Worm (Caenorhabditis elegans) whole organism, young adult: ENCODE measurements around the gene F35H10.5.

Experiments used
- C17E4.6 ChIP-seq: fragments of 200-800 bp; sonication (Bioruptor generic); IDR thresholded peaks from 2 replicates; pipeline ENCODE4 v1.3.6; 2022; ENCODE audit warnings: missing genetic modification reagents, missing genetic modification characterization, missing compliant biosample characterization
- F33H1.4 ChIP-seq: fragments of 200-800 bp; sonication (Bioruptor generic); IDR thresholded peaks from 2 replicates; pipeline ENCODE4 v1.3.6; 2022; ENCODE audit warnings: missing genetic modification reagents, missing genetic modification characterization, missing compliant biosample characterization
- F37B4.10 ChIP-seq: fragments of 200-800 bp; sonication (Bioruptor generic); IDR thresholded peaks from 2 replicates; pipeline ENCODE4 v1.3.6; 2022; ENCODE audit warnings: missing genetic modification characterization, missing compliant biosample characterization
- F39B2.1 ChIP-seq: fragments of 200-800 bp; sonication (Bioruptor generic); IDR thresholded peaks from 2 replicates; pipeline ENCODE4 v1.3.6; 2022; ENCODE audit warnings: missing genetic modification reagents, missing genetic modification characterization, missing compliant biosample characterization
- F49E8.2 ChIP-seq: sonication (generic microtip); optimal IDR thresholded peaks from 3 replicates; lab custom pipeline; 2017; ENCODE audit warnings: missing genetic modification characterization, mild to moderate bottlenecking, missing compliant biosample characterization, antibody characterized with exemption, moderate library complexity; ENCODE audit not compliant: insufficient read depth
- F52B5.7 ChIP-seq: sonication (generic microtip); optimal IDR thresholded peaks from 2 replicates; lab custom pipeline; 2016; ENCODE audit warnings: mild to moderate bottlenecking, missing genetic modification characterization, missing compliant biosample characterization
- K11D2.4 ChIP-seq: fragments of 200-800 bp; sonication (Bioruptor generic); IDR thresholded peaks from 2 replicates; pipeline ENCODE4 v1.3.6; 2022; ENCODE audit warnings: missing genetic modification reagents, missing genetic modification characterization, missing compliant biosample characterization
- K12H6.12 ChIP-seq: fragments of 200-800 bp; sonication (Bioruptor generic); optimal IDR thresholded peaks from 2 replicates; lab custom pipeline; 2018; ENCODE audit warnings: mild to moderate bottlenecking, missing genetic modification characterization, missing compliant biosample characterization
- T07F8.4 ChIP-seq: sonication (generic microtip); optimal IDR thresholded peaks from 2 replicates; lab custom pipeline; 2016; ENCODE audit warnings: mild to moderate bottlenecking, missing genetic modification characterization, moderate library complexity, missing compliant biosample characterization
- Y56A3A.18 ChIP-seq: fragments of 200-800 bp; sonication (Bioruptor generic); IDR thresholded peaks from 2 replicates; pipeline ENCODE4 v1.3.6; 2022; ENCODE audit warnings: missing genetic modification reagents, missing genetic modification characterization, missing compliant biosample characterization
- Y67H2A.10 ChIP-seq: fragments of 200-800 bp; sonication (Bioruptor generic); conservative IDR thresholded peaks from 2 replicates; pipeline ENCODE4 v1.3.6; 2022; ENCODE audit warnings: missing genetic modification reagents, missing genetic modification characterization, missing compliant biosample characterization
- ZK185.1 ChIP-seq: sonication (generic microtip); optimal IDR thresholded peaks from 2 replicates; lab custom pipeline; 2016; ENCODE audit warnings: mild to moderate bottlenecking, missing genetic modification characterization, missing compliant biosample characterization; ENCODE audit not compliant: poor library complexity, severe bottlenecking
- ama-1 ChIP-seq, 3 experiments: fragments of 150-350 bp in 1 of 3; sonication (generic microtip) in 2 of 3; optimal IDR thresholded peaks; 2 replicates each; lab custom pipeline; 2014 to 2018; ENCODE audit warnings: missing biosample characterization in 2 of 3, missing genetic modification characterization in 2 of 3, missing genetic modification reagents in 2 of 3
- atf-7 ChIP-seq: sonication (generic microtip); optimal IDR thresholded peaks from 2 replicates; lab custom pipeline; 2017; ENCODE audit warnings: mild to moderate bottlenecking, missing genetic modification characterization, missing compliant biosample characterization
- attf-3 ChIP-seq: fragments of 200-800 bp; sonication (Bioruptor generic); conservative IDR thresholded peaks from 2 replicates; pipeline ENCODE4 v1.3.6; 2022; ENCODE audit warnings: missing genetic modification reagents, missing genetic modification characterization, missing compliant biosample characterization
- bed-2 ChIP-seq: fragments of 200-800 bp; sonication (Bioruptor generic); IDR thresholded peaks from 2 replicates; pipeline ENCODE4 v1.3.6; 2022; ENCODE audit warnings: missing genetic modification reagents, missing genetic modification characterization, missing compliant biosample characterization
- ceh-100 ChIP-seq: fragments of 200-800 bp; sonication (Bioruptor generic); IDR thresholded peaks from 2 replicates; pipeline ENCODE4 v1.3.6; 2022; ENCODE audit warnings: missing genetic modification reagents, missing genetic modification characterization, missing compliant biosample characterization
- ceh-58 ChIP-seq: fragments of 200-800 bp; sonication (Bioruptor generic); IDR thresholded peaks from 2 replicates; pipeline ENCODE4 v1.3.6; 2022; ENCODE audit warnings: missing genetic modification characterization, missing compliant biosample characterization
- dpl-1 ChIP-seq: fragments of 150-350 bp; optimal IDR thresholded peaks from 2 replicates; lab custom pipeline; 2014; ENCODE audit warnings: missing biosample characterization, missing genetic modification reagents, missing genetic modification characterization
- egl-44 ChIP-seq: fragments of 200-800 bp; sonication (Bioruptor generic); IDR thresholded peaks from 2 replicates; pipeline ENCODE4 v1.3.6; 2022; ENCODE audit warnings: missing genetic modification reagents, missing genetic modification characterization, missing compliant biosample characterization
- fkh-3 ChIP-seq: sonication (generic microtip); optimal IDR thresholded peaks from 2 replicates; lab custom pipeline; 2016; ENCODE audit warnings: mild to moderate bottlenecking, missing genetic modification characterization, missing compliant biosample characterization
- hmg-1.2 ChIP-seq: fragments of 200-800 bp; sonication (Bioruptor generic); IDR thresholded peaks from 2 replicates; pipeline ENCODE4 v1.3.6; 2022; ENCODE audit warnings: missing genetic modification reagents, missing genetic modification characterization, missing compliant biosample characterization
- lag-1 ChIP-seq: fragments of 200-800 bp; sonication (Bioruptor generic); IDR thresholded peaks from 2 replicates; pipeline ENCODE4 v1.3.6; 2022; ENCODE audit warnings: missing genetic modification reagents, missing genetic modification characterization, missing compliant biosample characterization
- let-607 ChIP-seq, 2 experiments: fragments of 200-800 bp in 1 of 2; sonication (Bioruptor generic) in 1 of 2; sonication (generic microtip) in 1 of 2; optimal IDR thresholded peaks; 2 replicates each; lab custom pipeline; 2016 to 2018; ENCODE audit warnings: mild to moderate bottlenecking in 2 of 2, missing compliant biosample characterization in 2 of 2, missing genetic modification characterization in 2 of 2, moderate library complexity in 2 of 2, missing genotype in 1 of 2
- lin-35 ChIP-seq, 3 experiments: fragments of 150-350 bp in 2 of 3; sonication (generic microtip) in 1 of 3; optimal IDR thresholded peaks; 2 replicates each; lab custom pipeline; 2014 to 2018; ENCODE audit warnings: missing biosample characterization in 3 of 3, missing genetic modification characterization in 3 of 3, missing genetic modification reagents in 3 of 3
- lin-54 ChIP-seq: fragments of 200-800 bp; sonication (Bioruptor generic); optimal IDR thresholded peaks from 2 replicates; lab custom pipeline; 2018; ENCODE audit warnings: mild to moderate bottlenecking, missing genetic modification characterization, missing compliant biosample characterization
- madf-10 ChIP-seq: sonication (generic microtip); optimal IDR thresholded peaks from 2 replicates; lab custom pipeline; 2016; ENCODE audit warnings: mild to moderate bottlenecking, missing genetic modification characterization, missing compliant biosample characterization
- madf-6 ChIP-seq: fragments of 200-800 bp; sonication (Bioruptor generic); IDR thresholded peaks from 2 replicates; pipeline ENCODE4 v1.3.6; 2022; ENCODE audit warnings: missing genetic modification reagents, missing genetic modification characterization, missing compliant biosample characterization
- mcd-1 ChIP-seq: fragments of 200-800 bp; sonication (Bioruptor generic); IDR thresholded peaks from 2 replicates; pipeline ENCODE4 v1.3.6; 2022; ENCODE audit warnings: missing genetic modification reagents, missing genetic modification characterization, missing compliant biosample characterization
- mel-28 ChIP-seq: sonication (generic microtip); optimal IDR thresholded peaks from 2 replicates; lab custom pipeline; 2016; ENCODE audit warnings: borderline replicate concordance, mild to moderate bottlenecking, missing genetic modification characterization, missing compliant biosample characterization
- nfya-2 ChIP-seq: fragments of 200-800 bp; sonication (Bioruptor generic); IDR thresholded peaks from 2 replicates; pipeline ENCODE4 v1.3.6; 2022; ENCODE audit warnings: missing genetic modification reagents, missing genetic modification characterization, missing compliant biosample characterization
- nhr-179 ChIP-seq: sonication (generic microtip); optimal IDR thresholded peaks from 2 replicates; lab custom pipeline; 2016; ENCODE audit warnings: mild to moderate bottlenecking, missing genetic modification characterization, missing compliant biosample characterization
- nhr-80 ChIP-seq: sonication (generic microtip); optimal IDR thresholded peaks from 2 replicates; lab custom pipeline; 2016; ENCODE audit warnings: missing genetic modification characterization, missing compliant biosample characterization
- nhr-90 ChIP-seq: sonication (generic microtip); optimal IDR thresholded peaks from 2 replicates; lab custom pipeline; 2016; ENCODE audit warnings: missing genotype, mild to moderate bottlenecking, missing genetic modification characterization, missing compliant biosample characterization
- pha-4 ChIP-seq: fragments of 150-350 bp; sonication (generic microtip); optimal IDR thresholded peaks from 2 replicates; lab custom pipeline; 2014; ENCODE audit warnings: missing biosample characterization, missing genetic modification reagents, missing genetic modification characterization
- sdz-38 ChIP-seq: sonication (generic microtip); optimal IDR thresholded peaks from 2 replicates; lab custom pipeline; 2016; ENCODE audit warnings: missing genotype, missing genetic modification characterization, missing compliant biosample characterization
- snpc-1.3 ChIP-seq: sonication (generic microtip); optimal IDR thresholded peaks from 2 replicates; lab custom pipeline; 2017; ENCODE audit warnings: missing genetic modification characterization, mild to moderate bottlenecking, missing compliant biosample characterization, antibody characterized with exemption, moderate library complexity, missing genotype, missing genetic modification reagents; ENCODE audit not compliant: insufficient read depth
- snpc-4 ChIP-seq, 5 experiments: fragments of 150-350 bp in 1 of 5; sonication (generic microtip) in 4 of 5; optimal IDR thresholded peaks; 2 replicates each; lab custom pipeline; 2014 to 2018; ENCODE audit warnings: missing genetic modification characterization in 5 of 5, missing biosample characterization in 3 of 5, antibody characterized with exemption in 2 of 5, mild to moderate bottlenecking in 2 of 5, missing compliant biosample characterization in 2 of 5, missing genotype in 2 of 5, moderate library complexity in 2 of 5, missing genetic modification reagents in 1 of 5
- tbp1 ChIP-seq: fragments of 200-800 bp; sonication (Bioruptor generic); optimal IDR thresholded peaks from 2 replicates; lab custom pipeline; 2018; ENCODE audit warnings: mild to moderate bottlenecking, missing genetic modification characterization, missing compliant biosample characterization
- tbx-9 ChIP-seq: sonication (generic microtip); optimal IDR thresholded peaks from 2 replicates; lab custom pipeline; 2016; ENCODE audit warnings: borderline replicate concordance, missing genetic modification characterization, inconsistent platforms, missing compliant biosample characterization
- xnd-1 ChIP-seq: sonication (generic microtip); optimal IDR thresholded peaks from 2 replicates; lab custom pipeline; 2016; ENCODE audit warnings: missing genotype, missing genetic modification reagents, missing genetic modification characterization, missing compliant biosample characterization
- zim-3 ChIP-seq: sonication (generic microtip); optimal IDR thresholded peaks from 2 replicates; lab custom pipeline; 2017; ENCODE audit warnings: mild to moderate bottlenecking, missing genetic modification characterization, moderate library complexity, missing compliant biosample characterization
- ztf-25 ChIP-seq: fragments of 200-800 bp; sonication (Bioruptor generic); IDR thresholded peaks from 2 replicates; pipeline ENCODE4 v1.3.6; 2022; ENCODE audit warnings: missing genetic modification reagents, missing genetic modification characterization, missing compliant biosample characterization
- ztf-28 ChIP-seq: fragments of 200-800 bp; sonication (Bioruptor generic); IDR thresholded peaks from 2 replicates; pipeline ENCODE4 v1.3.6; 2022; ENCODE audit warnings: missing genetic modification reagents, missing genetic modification characterization, missing compliant biosample characterization
- ztf-3 ChIP-seq: fragments of 200-800 bp; sonication (Bioruptor generic); optimal IDR thresholded peaks from 2 replicates; lab custom pipeline; 2018; ENCODE audit warnings: mild to moderate bottlenecking, missing genetic modification characterization, missing compliant biosample characterization

F35H10.5 gene

DNA sequence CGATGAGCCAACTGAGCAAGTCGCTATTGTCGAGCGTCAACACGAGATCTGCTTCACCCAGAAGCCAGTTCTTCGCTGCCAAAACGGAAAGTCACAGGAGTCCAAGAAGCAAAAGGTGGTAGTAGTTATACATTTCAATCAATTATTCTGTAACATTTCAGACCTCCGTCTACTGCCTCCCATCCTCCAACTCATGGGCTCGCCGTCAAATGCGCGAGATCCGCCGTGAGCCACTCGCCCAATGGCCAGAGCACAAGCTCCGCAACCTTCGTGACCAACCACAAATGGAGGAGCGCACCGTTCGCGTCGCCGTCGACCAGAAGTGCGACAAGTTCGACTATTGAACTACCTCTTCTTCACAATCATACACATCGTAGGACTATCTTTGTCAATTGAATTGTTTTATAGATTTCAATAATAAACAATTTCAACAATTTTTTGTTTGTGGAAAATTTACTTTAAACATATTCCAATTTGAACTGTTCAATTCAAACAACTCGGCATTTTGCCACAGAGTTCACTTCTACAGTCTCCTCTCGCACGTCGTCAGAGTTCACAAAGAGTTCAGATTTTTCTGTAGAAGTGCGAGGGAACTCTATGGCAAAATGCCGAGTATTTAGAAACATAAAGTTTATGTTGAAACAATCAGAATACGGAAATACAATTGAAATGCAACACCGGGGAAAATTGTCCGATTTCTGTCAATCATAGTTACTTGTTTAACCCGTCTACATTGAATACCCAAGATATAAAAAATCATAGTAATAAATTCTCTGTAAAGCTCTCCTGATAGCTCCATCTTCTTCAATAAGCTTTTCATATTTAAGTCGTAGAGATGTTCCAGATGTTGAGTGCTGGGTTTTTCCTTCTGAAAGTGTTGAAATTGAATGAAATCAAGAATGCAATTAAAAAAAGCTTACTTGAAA is 34.3 kb upstream of the F35H10.5 start:
- TF ChIP-seq K12H6.12 (tag; lab: Kevin White, UChicago): no peak
- TF ChIP-seq tbx-9 (tag; lab: Kevin White, UChicago): no peak
- TF ChIP-seq C17E4.6: no peak
- peak; percentile 62 for TF ChIP-seq atf-7
- no peak; the same call in 1 of the 2 replicates for TF ChIP-seq Y56A3A.18 (GFP tag; lab: Robert Waterston, UW)
- TF ChIP-seq lag-1 (GFP tag; lab: Robert Waterston, UW): no peak
- TF ChIP-seq ZK185.1 (tag; lab: Kevin White, UChicago): peak; percentile 46
- TF ChIP-seq nhr-179: no peak
- TF ChIP-seq nhr-80 (tag; lab: Kevin White, UChicago): peak; percentile 76
- no peak for TF ChIP-seq ztf-25 (GFP tag; lab: Robert Waterston, UW)
- TF ChIP-seq F37B4.10: no peak
- no peak for TF ChIP-seq lin-35 (GFP tag; optimal IDR thresholded peaks at IDR 0.05; lab: Kevin White, UChicago)
- no peak for TF ChIP-seq F49E8.2
- TF ChIP-seq snpc-4 (GFP tag; optimal IDR thresholded peaks at IDR 0.05; lab: Kevin White, UChicago): no peak
- peak in 1 of 4 experiments; percentile 7 for TF ChIP-seq snpc-4 (tag; optimal IDR thresholded peaks at IDR 0.05; lab: Kevin White, UChicago)
- 0 out of 2 replicates have a peak, but pooled peaks have one; percentile 68 for TF ChIP-seq nfya-2 (GFP tag; lab: Robert Waterston, UW)
- TF ChIP-seq xnd-1 (tag; lab: Kevin White, UChicago): no peak
- TF ChIP-seq K11D2.4 (GFP tag; lab: Robert Waterston, UW): 0 out of 2 replicates have a peak, but pooled peaks have one; percentile 8
- TF ChIP-seq tbp1 (GFP tag; lab: Kevin White, UChicago): peak; percentile 32
- TF ChIP-seq snpc-1.3 (tag; lab: Kevin White, UChicago): no peak
- no peak; the same call in 1 of the 2 replicates for TF ChIP-seq hmg-1.2 (GFP tag; lab: Robert Waterston, UW)
- no peak for TF ChIP-seq F52B5.7 (tag; lab: Kevin White, UChicago)
- no peak for TF ChIP-seq sdz-38
- TF ChIP-seq F33H1.4: peak; percentile 8; the same call in 1 of the 2 replicates
- no peak for TF ChIP-seq bed-2 (GFP tag; lab: Robert Waterston, UW)
- TF ChIP-seq ceh-100 (GFP tag; lab: Robert Waterston, UW): no peak
- no peak for TF ChIP-seq pha-4 (tag; lab: Kevin White, UChicago)
- TF ChIP-seq nhr-90 (tag; lab: Kevin White, UChicago): peak; percentile 78
- no peak for TF ChIP-seq attf-3 (GFP tag; lab: Robert Waterston, UW)
- 0 out of 2 replicates have a peak, but pooled peaks have one; percentile 14 for TF ChIP-seq madf-6 (GFP tag; lab: Robert Waterston, UW)
- TF ChIP-seq Y67H2A.10 (GFP tag; lab: Robert Waterston, UW): no peak
- 0 out of 2 replicates have a peak, but pooled peaks have one; percentile 39 for TF ChIP-seq mcd-1 (GFP tag; lab: Robert Waterston, UW)
- peak; percentile 34 for TF ChIP-seq lin-54 (GFP tag; lab: Kevin White, UChicago)
- no peak for TF ChIP-seq egl-44
- TF ChIP-seq ztf-28 (GFP tag; lab: Robert Waterston, UW): no peak; the same call in 1 of the 2 replicates
- no peak for TF ChIP-seq dpl-1 (GFP tag; lab: Kevin White, UChicago)
- TF ChIP-seq madf-10 (tag; lab: Kevin White, UChicago): peak; percentile 76
- no peak for TF ChIP-seq mel-28 (tag; lab: Kevin White, UChicago)
- no peak for TF ChIP-seq let-607 (tag; optimal IDR thresholded peaks at IDR 0.05; lab: Kevin White, UChicago)
- 0 out of 2 replicates have a peak, but pooled peaks have one; percentile 73 for TF ChIP-seq ceh-58
- no peak for TF ChIP-seq fkh-3 (tag; lab: Kevin White, UChicago)
- TF ChIP-seq ztf-3 (GFP tag; lab: Kevin White, UChicago): no peak
- TF ChIP-seq ama-1 (optimal IDR thresholded peaks at IDR 0.05; lab: Kevin White, UChicago): peak; percentile 7
- no peak for TF ChIP-seq ama-1 (GFP tag; optimal IDR thresholded peaks at IDR 0.05; lab: Kevin White, UChicago)
- TF ChIP-seq T07F8.4 (tag; lab: Kevin White, UChicago): no peak
- TF ChIP-seq F39B2.1 (GFP tag; lab: Robert Waterston, UW): no peak
- no peak for TF ChIP-seq zim-3 (tag; lab: Kevin White, UChicago)
